Worm (Caenorhabditis elegans) whole organism, L2 larva: ENCODE measurements around the gene B0001.7.

Source experiments
- lin-13 ChIP-seq: fragments of 150-350 bp; optimal IDR thresholded peaks from 2 replicates; lab custom pipeline; 2014; ENCODE audit warnings: missing biosample characterization, missing genetic modification reagents, missing genetic modification characterization
- lin-39 ChIP-seq: fragments of 150-350 bp; optimal IDR thresholded peaks from 2 replicates; lab custom pipeline; 2014; ENCODE audit warnings: missing biosample characterization, missing genetic modification reagents, missing genetic modification characterization
- nhr-237 ChIP-seq: fragments of 150-350 bp; optimal IDR thresholded peaks from 2 replicates; lab custom pipeline; 2014; ENCODE audit warnings: missing biosample characterization, missing genetic modification characterization
- nhr-6 ChIP-seq: fragments of 150-350 bp; optimal IDR thresholded peaks from 2 replicates; lab custom pipeline; 2014; ENCODE audit warnings: missing biosample characterization, missing genetic modification characterization

DNA sequence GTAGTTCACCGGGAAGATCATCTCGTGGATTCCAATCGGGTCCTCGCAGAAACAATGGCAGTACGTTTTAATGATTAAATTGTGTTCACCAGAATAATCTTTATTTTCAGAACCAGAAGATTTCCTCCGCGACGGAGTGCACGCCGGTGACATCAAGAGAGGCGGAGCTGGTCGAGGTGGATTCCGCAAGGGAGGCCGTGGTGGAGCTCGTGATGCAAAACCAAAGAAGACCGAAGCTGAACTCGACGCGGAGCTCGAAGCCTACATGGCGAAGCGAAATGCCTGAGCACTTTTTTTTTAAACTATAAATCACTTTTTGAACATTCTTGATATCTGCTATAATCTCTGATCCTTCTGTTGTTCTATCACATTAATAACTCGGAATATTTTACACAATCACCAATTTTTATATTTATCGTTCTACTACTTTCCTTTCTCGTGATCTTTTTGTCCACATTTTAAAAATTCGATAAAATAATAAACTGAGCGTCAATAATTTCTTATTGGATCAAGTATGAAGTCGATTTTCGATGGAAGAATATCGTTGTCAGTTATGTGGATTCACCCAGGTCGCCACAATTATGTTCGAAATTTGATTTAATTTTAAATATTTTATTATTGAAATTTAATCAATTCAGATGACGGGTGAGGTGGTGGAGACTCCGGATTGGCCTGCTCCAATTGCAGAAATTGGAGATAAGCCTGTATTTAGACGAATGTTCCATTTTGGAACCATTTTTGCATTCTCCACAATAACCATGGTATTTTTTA, 29.5 kb downstream of the B0001.7 start, which contains the start of gene dhhc-6:
- TF ChIP-seq lin-13 (GFP tag; lab: Kevin White, UChicago) (no peak), nhr-237 (tag; lab: Kevin White, UChicago) (no peak), lin-39 (no peak), nhr-6 (tag; lab: Kevin White, UChicago) (no peak)
